Fruit fly (Drosophila melanogaster) whole organism, embryonic: ENCODE results near the gene CG43731.

Experiments
- CG14860 ChIP-seq: fragments of 200-800 bp; sonication (Bioruptor generic); IDR thresholded peaks from 3 replicates; pipeline ENCODE4 v1.3.6; 2022; ENCODE audit warnings: missing biosample characterization, missing genetic modification characterization; ENCODE audit not compliant: partially characterized antibody
- CG18476 ChIP-seq: fragments of 200-800 bp; sonication (Bioruptor generic); optimal IDR thresholded peaks from 2 replicates; lab custom pipeline; 2016; ENCODE audit warnings: missing biosample characterization, mild to moderate bottlenecking, missing genetic modification characterization
- CG6272 ChIP-seq: fragments of 200-800 bp; sonication (Bioruptor generic); IDR thresholded peaks from 2 replicates; pipeline ENCODE4 v1.3.6; 2022; ENCODE audit warnings: missing biosample characterization, missing genetic modification characterization
- CG8281 ChIP-seq: fragments of 200-800 bp; sonication (Bioruptor generic); optimal IDR thresholded peaks from 2 replicates; lab custom pipeline; 2018; ENCODE audit warnings: missing biosample characterization, mild to moderate bottlenecking, missing genetic modification characterization, moderate library complexity
- H2.0 ChIP-seq: fragments of 200-800 bp; sonication (Bioruptor generic); IDR thresholded peaks from 2 replicates; pipeline ENCODE4 v1.3.6; 2022; ENCODE audit warnings: missing biosample characterization, missing genetic modification characterization
- Med ChIP-seq: fragments of 200-800 bp; sonication (Bioruptor generic); peaks from one replicate; lab custom pipeline; 2016; ENCODE audit warnings: missing biosample characterization, missing genetic modification characterization, mild to moderate bottlenecking, inconsistent platforms, moderate library complexity
- Mrtf ChIP-seq: fragments of 200-800 bp; sonication (Bioruptor generic); IDR thresholded peaks from 3 replicates; pipeline ENCODE4 v1.3.6; 2022; ENCODE audit warnings: missing biosample characterization, missing genetic modification characterization
- disco-r ChIP-seq: fragments of 200-800 bp; sonication (Bioruptor generic); optimal IDR thresholded peaks from 2 replicates; lab custom pipeline; 2016; ENCODE audit warnings: missing biosample characterization, missing genetic modification characterization
- ranshi ChIP-seq: fragments of 200-800 bp; sonication (Bioruptor generic); IDR thresholded peaks from 2 replicates; pipeline ENCODE4 v1.3.6; 2022; ENCODE audit warnings: missing biosample characterization, missing genetic modification characterization
- sc ChIP-seq, 3 experiments: fragments of >200 bp in 2 of 3; fragments of 200-800 bp in 1 of 3; sonication (Bioruptor generic) in 1 of 3; optimal IDR thresholded peaks; 2 replicates in 2 of 3; 3 replicates in 1 of 3; lab custom pipeline; 2017; ENCODE audit warnings: mild to moderate bottlenecking in 1 of 3, missing biosample characterization in 1 of 3, missing genetic modification characterization in 1 of 3, missing genetic modification reagents in 1 of 3
- slou ChIP-seq: fragments of 200-800 bp; sonication (Bioruptor generic); optimal IDR thresholded peaks from 3 replicates; lab custom pipeline; 2016; ENCODE audit warnings: missing biosample characterization, missing genetic modification characterization

dm6 chr2L:19101744-19102143, at the start of gene CG43731, which contains the start of gene CG17344:
- TF ChIP-seq CG18476 (GFP tag; lab: Kevin White, UChicago) (no peak), slou (GFP tag; lab: Kevin White, UChicago) (no peak), H2.0 (GFP tag; lab: Robert Waterston, UW) (no peak), sc (optimal IDR thresholded peaks at IDR 0.05; lab: Kevin White, UChicago) (no peak), sc (GFP tag; optimal IDR thresholded peaks at IDR 0.05; lab: Kevin White, UChicago) (no peak), CG8281 (no peak), Med (GFP tag; lab: Kevin White, UChicago) (no peak), Mrtf (GFP tag; lab: Robert Waterston, UW) (no peak), CG6272 (no peak), ranshi (GFP tag; lab: Robert Waterston, UW) (no peak), CG14860 (GFP tag; lab: Robert Waterston, UW) (no peak), disco-r (GFP tag; lab: Kevin White, UChicago) (no peak)
